Worm (Caenorhabditis elegans): ENCODE results near the gene aakg-4.

Gene aakg-4

ce11 chrX:2368042-2368814, 49.1 kb upstream of the aakg-4 start (continued):
- TF ChIP-seq ceh-40 (GFP tag; IDR thresholded peaks at IDR 0.05) (no peak), lsl-1 (GFP tag; optimal IDR thresholded peaks at IDR 0.05) (no peak), rec-8 (tag; optimal IDR thresholded peaks at IDR 0.05) (no peak), lin-26 (GFP tag; IDR thresholded peaks at IDR 0.05) (no peak), lin-35 (GFP tag; optimal IDR thresholded peaks at IDR 0.05) (no peak)

- TF ChIP-seq lin-40 (tag; optimal IDR thresholded peaks at IDR 0.05) (no peak), chd-7 (tag; optimal IDR thresholded peaks at IDR 0.05) (no peak)
These were observed 46.8 kb upstream of the aakg-4 start, which contains the start of gene T24D8.6 for ce11 chrX:2365890-2366289. Gene T24D8.6, minus strand, starts transcription at chrX:2365990.

ce11 chrX:2364703-2365299, 45.7 kb upstream of the aakg-4 start:
- no peak for TF ChIP-seq dpl-1 (GFP tag; optimal IDR thresholded peaks at IDR 0.05)
- TF ChIP-seq hmg-20 (GFP tag; IDR thresholded peaks at IDR 0.05) = peak; percentile 88
- peak; percentile 91 for TF ChIP-seq tlf-1 (GFP tag; optimal IDR thresholded peaks at IDR 0.05)
- no peak for TF ChIP-seq bed-2 (GFP tag; IDR thresholded peaks at IDR 0.05)
- TF ChIP-seq mel-28 (tag; optimal IDR thresholded peaks at IDR 0.05; ENCODE audit: borderline replicate concordance) = no peak
- TF ChIP-seq B0019.2 (GFP tag; conservative IDR thresholded peaks at IDR 0.05) = no peak
- no peak for TF ChIP-seq ceh-100 (GFP tag; IDR thresholded peaks at IDR 0.05)
- no peak for TF ChIP-seq attf-5 (GFP tag; optimal IDR thresholded peaks at IDR 0.05)
- TF ChIP-seq D2030.7 (GFP tag; IDR thresholded peaks at IDR 0.05) = no peak
- TF ChIP-seq F57A8.1 (GFP tag; optimal IDR thresholded peaks at IDR 0.05) = no peak
- 0 out of 2 replicates have a peak, but pooled peaks have one; percentile 60 for TF ChIP-seq egl-44 (GFP tag; IDR thresholded peaks at IDR 0.05)
- TF ChIP-seq tbp1 (GFP tag; optimal IDR thresholded peaks at IDR 0.05) = peak; percentile 71
- TF ChIP-seq repo-1 (tag; optimal IDR thresholded peaks at IDR 0.05) = peak; percentile 93
- TF ChIP-seq xnd-1 (tag; optimal IDR thresholded peaks at IDR 0.05) = no peak
- peak; percentile 33 for TF ChIP-seq ztf-22 (GFP tag; optimal IDR thresholded peaks at IDR 0.05)
- TF ChIP-seq F10E7.11 (tag; optimal IDR thresholded peaks at IDR 0.05) = peak; percentile 1
- no peak for TF ChIP-seq ceh-79 (tag; optimal IDR thresholded peaks at IDR 0.05)
- TF ChIP-seq nhr-90 (tag; optimal IDR thresholded peaks at IDR 0.05) = no peak
- TF ChIP-seq rec-8 (tag; optimal IDR thresholded peaks at IDR 0.05) = peak in 1 of 2 experiments; percentile 27
- TF ChIP-seq let-526 (GFP tag; IDR thresholded peaks at IDR 0.05) = no peak
- peak; percentile 60 for TF ChIP-seq ccch-3 (GFP tag; optimal IDR thresholded peaks at IDR 0.05)
- no peak for TF ChIP-seq snpc-1.3 (tag; optimal IDR thresholded peaks at IDR 0.05; ENCODE audit: insufficient read depth)
- no peak for TF ChIP-seq lag-1 (GFP tag; IDR thresholded peaks at IDR 0.05)
- TF ChIP-seq somi-1 (GFP tag; optimal IDR thresholded peaks at IDR 0.05) = peak; percentile 79
- peak; percentile 66; the same call in 1 of the 2 replicates for TF ChIP-seq hmg-1.2 (GFP tag; IDR thresholded peaks at IDR 0.05)
- TF ChIP-seq hsf-1 (GFP tag; IDR thresholded peaks at IDR 0.05) = no peak
- TF ChIP-seq athp-1 (tag; optimal IDR thresholded peaks at IDR 0.05) = no peak
- no peak for TF ChIP-seq F52B5.7 (tag; optimal IDR thresholded peaks at IDR 0.05)
- no peak for TF ChIP-seq ama-1 (optimal IDR thresholded peaks at IDR 0.05)
- no peak for TF ChIP-seq ama-1 (GFP tag; optimal IDR thresholded peaks at IDR 0.05)
- no peak for TF ChIP-seq unc-62 (GFP tag; optimal IDR thresholded peaks at IDR 0.05)
- no peak for TF ChIP-seq Y95B8A.8 (GFP tag; IDR thresholded peaks at IDR 0.05)
- no peak for TF ChIP-seq him-1 (tag; optimal IDR thresholded peaks at IDR 0.05)
- no peak for TF ChIP-seq cebp-2 (GFP tag; IDR thresholded peaks at IDR 0.05)
- no peak for TF ChIP-seq F37B4.10 (GFP tag; IDR thresholded peaks at IDR 0.05)
- TF ChIP-seq ZK185.1 (tag; optimal IDR thresholded peaks at IDR 0.05; ENCODE audit: poor library complexity, severe bottlenecking) = peak; percentile 94
- peak; percentile 82 for TF ChIP-seq pbrm-1 (GFP tag; IDR thresholded peaks at IDR 0.05)
- TF ChIP-seq F33H1.4 (GFP tag; IDR thresholded peaks at IDR 0.05) = no peak

All from whole organism, young adult.